Fruit fly (Drosophila melanogaster): ENCODE data around the gene lilli.

dm6 chr2L:2931555-2932131 lies 45.9 kb downstream of the lilli start:
- TF ChIP-seq CG8478 (optimal IDR thresholded peaks at IDR 0.05) (no peak), CTCF (optimal IDR thresholded peaks at IDR 0.05) (no peak)

Data from S2 (cell line).